Worm (Caenorhabditis elegans) whole organism, early embryonic: ENCODE results near the gene Y61A9LA.7.

ENCODE experiments used
- ama-1 ChIP-seq: fragments of 150-350 bp; optimal IDR thresholded peaks from 2 replicates; lab custom pipeline; 2014
- flt-1 ChIP-seq: fragments of 200-800 bp; sonication (Bioruptor generic); IDR thresholded peaks from 2 replicates; pipeline ENCODE4 v1.3.6; 2022; ENCODE audit warnings: missing genetic modification characterization, missing compliant biosample characterization
- hmbx-1 ChIP-seq: sonication (generic microtip); optimal IDR thresholded peaks from 2 replicates; lab custom pipeline; 2016; ENCODE audit warnings: mild to moderate bottlenecking, missing genetic modification characterization, missing compliant biosample characterization
- pes-1 ChIP-seq: fragments of 200-800 bp; sonication (Bioruptor generic); IDR thresholded peaks from 2 replicates; pipeline ENCODE4 v1.3.6; 2022; ENCODE audit warnings: missing genetic modification reagents, missing genetic modification characterization, missing compliant biosample characterization
- sea-1 ChIP-seq: fragments of 200-800 bp; sonication (Bioruptor generic); conservative IDR thresholded peaks from 2 replicates; pipeline ENCODE4 v1.3.6; 2022; ENCODE audit warnings: missing genetic modification characterization, missing compliant biosample characterization
- tbx-11 ChIP-seq: fragments of 200-800 bp; sonication (Bioruptor generic); IDR thresholded peaks from 2 replicates; pipeline ENCODE4 v1.3.6; 2022; ENCODE audit warnings: missing genetic modification characterization, missing compliant biosample characterization
- tra-4 ChIP-seq: sonication (generic microtip); optimal IDR thresholded peaks from 2 replicates; lab custom pipeline; 2017; ENCODE audit warnings: missing genetic modification characterization, missing compliant biosample characterization

- no peak for TF ChIP-seq ama-1
- no peak for TF ChIP-seq sea-1 (GFP tag; lab: Robert Waterston, UW)
- TF ChIP-seq flt-1 (GFP tag; lab: Robert Waterston, UW): no peak
- no peak for TF ChIP-seq hmbx-1 (tag; lab: Kevin White, UChicago)
- TF ChIP-seq tra-4 (tag; lab: Kevin White, UChicago): no peak
- TF ChIP-seq pes-1 (GFP tag; lab: Robert Waterston, UW): no peak
- no peak for TF ChIP-seq tbx-11
Measured at ce11 chrV:4510351-4510750, 49.2 kb downstream of the Y61A9LA.7 start.
